Fruit fly (Drosophila melanogaster) whole organism, embryonic: ENCODE results near the gene Cap-D2.

Experiments used
- Dbx ChIP-seq: fragments of 200-800 bp; sonication (Bioruptor generic); IDR thresholded peaks from 3 replicates; pipeline ENCODE4 v1.3.6; 2022; ENCODE audit warnings: missing biosample characterization, missing genetic modification characterization
- Stat92E ChIP-seq, 3 experiments: fragments of >200 bp in 2 of 3; fragments of 200-800 bp in 1 of 3; sonication (Bioruptor generic) in 1 of 3; optimal IDR thresholded peaks; 2 replicates each; lab custom pipeline; 2017 to 2019; ENCODE audit warnings: missing biosample characterization in 3 of 3, missing genetic modification characterization in 3 of 3, mild to moderate bottlenecking in 1 of 3, moderate library complexity in 1 of 3

- TF ChIP-seq Dbx: no peak
- TF ChIP-seq Stat92E (GFP tag; optimal IDR thresholded peaks at IDR 0.05; lab: Kevin White, UChicago): no peak
Observed at dm6 chr3R:29668777-29669176, 6.7 kb upstream of the Cap-D2 start, which contains the start of the genes ppk20 and ppk30.
